Worm (Caenorhabditis elegans) whole organism, L3 larva: ENCODE results near the gene F45E1.5.

Experiments used
- R02D3.7 ChIP-seq: fragments of 150-350 bp; optimal IDR thresholded peaks from 2 replicates; lab custom pipeline; 2014; ENCODE audit warnings: missing biosample characterization, missing genetic modification characterization
- ZK546.5 ChIP-seq: sonication (generic microtip); optimal IDR thresholded peaks from 2 replicates; lab custom pipeline; 2017; ENCODE audit warnings: missing biosample characterization, missing genetic modification characterization
- aly-2 ChIP-seq: fragments of 150-350 bp; optimal IDR thresholded peaks from 2 replicates; lab custom pipeline; 2014; ENCODE audit warnings: missing biosample characterization, missing genetic modification characterization
- ceh-28 ChIP-seq: fragments of 150-350 bp; optimal IDR thresholded peaks from 2 replicates; lab custom pipeline; 2014; ENCODE audit warnings: missing biosample characterization, missing genetic modification reagents, missing genetic modification characterization
- ceh-82 ChIP-seq: fragments of 150-350 bp; optimal IDR thresholded peaks from 2 replicates; lab custom pipeline; 2014; ENCODE audit warnings: missing biosample characterization, missing genetic modification characterization
- egl-5 ChIP-seq: fragments of 150-350 bp; optimal IDR thresholded peaks from 2 replicates; lab custom pipeline; 2017; ENCODE audit warnings: missing biosample characterization, missing genetic modification reagents, missing genetic modification characterization, inconsistent platforms
- elt-1 ChIP-seq: fragments of 150-350 bp; optimal IDR thresholded peaks from 2 replicates; lab custom pipeline; 2014; ENCODE audit warnings: missing biosample characterization, missing genetic modification characterization
- elt-2 ChIP-seq: sonication (generic microtip); optimal IDR thresholded peaks from 2 replicates; lab custom pipeline; 2016; ENCODE audit warnings: missing genetic modification reagents, mild to moderate bottlenecking, missing genetic modification characterization, missing compliant biosample characterization
- elt-3 ChIP-seq, 3 experiments: fragments of 150-350 bp in 1 of 3; sonication (generic microtip) in 2 of 3; optimal IDR thresholded peaks; 2 replicates in 2 of 3; 4 replicates in 1 of 3; lab custom pipeline; 2014 to 2017; ENCODE audit warnings: missing biosample characterization in 3 of 3, missing genetic modification characterization in 3 of 3
- eor-1 ChIP-seq, 2 experiments: fragments of 150-350 bp; optimal IDR thresholded peaks; 2 replicates each; lab custom pipeline; 2014 to 2018; ENCODE audit warnings: missing biosample characterization in 2 of 2, missing genetic modification characterization in 2 of 2
- fkh-10 ChIP-seq: sonication (generic microtip); optimal IDR thresholded peaks from 2 replicates; lab custom pipeline; 2017; ENCODE audit warnings: missing biosample characterization, missing genetic modification reagents, missing genetic modification characterization
- fkh-2 ChIP-seq: fragments of 150-350 bp; optimal IDR thresholded peaks from 2 replicates; lab custom pipeline; 2014; ENCODE audit warnings: missing biosample characterization, missing genetic modification reagents, missing genetic modification characterization
- hmg-11 ChIP-seq: sonication (generic microtip); optimal IDR thresholded peaks from 2 replicates; lab custom pipeline; 2016; ENCODE audit warnings: missing genetic modification characterization, missing compliant biosample characterization
- jun-1 ChIP-seq: fragments of 150-350 bp; optimal IDR thresholded peaks from 2 replicates; lab custom pipeline; 2014; ENCODE audit warnings: missing biosample characterization, missing genetic modification reagents, missing genetic modification characterization
- lin-15B ChIP-seq: fragments of 150-350 bp; optimal IDR thresholded peaks from 2 replicates; lab custom pipeline; 2014; ENCODE audit warnings: missing biosample characterization, missing genetic modification characterization
- lin-39 ChIP-seq: fragments of 150-350 bp; optimal IDR thresholded peaks from 2 replicates; lab custom pipeline; 2018; ENCODE audit warnings: missing biosample characterization, missing genetic modification reagents, missing genetic modification characterization
- mdl-1 ChIP-seq: fragments of 150-350 bp; optimal IDR thresholded peaks from 2 replicates; lab custom pipeline; 2014; ENCODE audit warnings: missing biosample characterization, missing genetic modification characterization
- mml-1 ChIP-seq: fragments of 150-350 bp; sonication (generic microtip); optimal IDR thresholded peaks from 3 replicates; lab custom pipeline; 2014; ENCODE audit warnings: missing biosample characterization, missing genetic modification characterization
- nfya-1 ChIP-seq: sonication (generic microtip); optimal IDR thresholded peaks from 2 replicates; lab custom pipeline; 2017; ENCODE audit warnings: missing genetic modification characterization, mild to moderate bottlenecking, missing compliant biosample characterization, antibody characterized with exemption, moderate library complexity; ENCODE audit not compliant: insufficient read depth
- nhr-11 ChIP-seq: fragments of 150-350 bp; optimal IDR thresholded peaks from 2 replicates; lab custom pipeline; 2014; ENCODE audit warnings: missing biosample characterization, missing genetic modification characterization
- nhr-12 ChIP-seq: fragments of 150-350 bp; optimal IDR thresholded peaks from 2 replicates; lab custom pipeline; 2014; ENCODE audit warnings: missing biosample characterization, missing genetic modification characterization
- nhr-23 ChIP-seq: fragments of 150-350 bp; optimal IDR thresholded peaks from 2 replicates; lab custom pipeline; 2014; ENCODE audit warnings: missing biosample characterization, missing genetic modification reagents, missing genetic modification characterization
- nhr-25 ChIP-seq: sonication (generic microtip); optimal IDR thresholded peaks from 2 replicates; lab custom pipeline; 2017; ENCODE audit warnings: missing biosample characterization, missing genetic modification characterization
- nhr-43 ChIP-seq: sonication (generic microtip); optimal IDR thresholded peaks from 2 replicates; lab custom pipeline; 2016; ENCODE audit warnings: mild to moderate bottlenecking, missing genetic modification characterization, missing compliant biosample characterization; ENCODE audit not compliant: poor library complexity, severe bottlenecking
- nhr-67 ChIP-seq: fragments of 150-350 bp; optimal IDR thresholded peaks from 2 replicates; lab custom pipeline; 2014; ENCODE audit warnings: missing biosample characterization, missing genetic modification characterization
- nhr-76 ChIP-seq: fragments of 150-350 bp; sonication (generic microtip); optimal IDR thresholded peaks from 5 replicates; lab custom pipeline; 2014; ENCODE audit warnings: missing biosample characterization, missing genetic modification characterization
- nhr-77 ChIP-seq: fragments of 150-350 bp; optimal IDR thresholded peaks from 2 replicates; lab custom pipeline; 2014; ENCODE audit warnings: missing biosample characterization, missing genetic modification characterization
- pha-4 ChIP-seq: fragments of 150-350 bp; optimal IDR thresholded peaks from 2 replicates; lab custom pipeline; 2014; ENCODE audit warnings: missing biosample characterization, missing genetic modification reagents, missing genetic modification characterization
- pqm-1 ChIP-seq: fragments of 150-350 bp; optimal IDR thresholded peaks from 2 replicates; lab custom pipeline; 2017; ENCODE audit warnings: missing biosample characterization, missing genetic modification characterization, inconsistent platforms
- sea-2 ChIP-seq: fragments of 150-350 bp; sonication (generic microtip); optimal IDR thresholded peaks from 4 replicates; lab custom pipeline; 2014; ENCODE audit warnings: missing biosample characterization, missing genetic modification reagents, missing genetic modification characterization
- skn-1 ChIP-seq: fragments of 150-350 bp; optimal IDR thresholded peaks from 2 replicates; lab custom pipeline; 2014; ENCODE audit warnings: missing biosample characterization, missing genetic modification characterization
- snpc-4 ChIP-seq: fragments of 150-350 bp; optimal IDR thresholded peaks from 2 replicates; lab custom pipeline; 2014; ENCODE audit warnings: missing biosample characterization, missing genetic modification characterization
- tbx-2 ChIP-seq: sonication (generic microtip); optimal IDR thresholded peaks from 2 replicates; lab custom pipeline; 2016; ENCODE audit warnings: mild to moderate bottlenecking, missing genetic modification characterization, missing compliant biosample characterization
- unc-39 ChIP-seq: sonication (generic microtip); optimal IDR thresholded peaks from 4 replicates; lab custom pipeline; 2017; ENCODE audit warnings: missing biosample characterization, missing genetic modification characterization
- zag-1 ChIP-seq: fragments of 150-350 bp; optimal IDR thresholded peaks from 2 replicates; lab custom pipeline; 2014; ENCODE audit warnings: missing biosample characterization, missing genetic modification characterization
- ztf-11 ChIP-seq: fragments of 150-350 bp; optimal IDR thresholded peaks from 2 replicates; lab custom pipeline; 2014; ENCODE audit warnings: missing biosample characterization, missing genetic modification characterization
- ztf-4 ChIP-seq: fragments of 150-350 bp; optimal IDR thresholded peaks from 2 replicates; lab custom pipeline; 2014; ENCODE audit warnings: missing biosample characterization, missing genetic modification characterization

Gene F45E1.5

DNA sequence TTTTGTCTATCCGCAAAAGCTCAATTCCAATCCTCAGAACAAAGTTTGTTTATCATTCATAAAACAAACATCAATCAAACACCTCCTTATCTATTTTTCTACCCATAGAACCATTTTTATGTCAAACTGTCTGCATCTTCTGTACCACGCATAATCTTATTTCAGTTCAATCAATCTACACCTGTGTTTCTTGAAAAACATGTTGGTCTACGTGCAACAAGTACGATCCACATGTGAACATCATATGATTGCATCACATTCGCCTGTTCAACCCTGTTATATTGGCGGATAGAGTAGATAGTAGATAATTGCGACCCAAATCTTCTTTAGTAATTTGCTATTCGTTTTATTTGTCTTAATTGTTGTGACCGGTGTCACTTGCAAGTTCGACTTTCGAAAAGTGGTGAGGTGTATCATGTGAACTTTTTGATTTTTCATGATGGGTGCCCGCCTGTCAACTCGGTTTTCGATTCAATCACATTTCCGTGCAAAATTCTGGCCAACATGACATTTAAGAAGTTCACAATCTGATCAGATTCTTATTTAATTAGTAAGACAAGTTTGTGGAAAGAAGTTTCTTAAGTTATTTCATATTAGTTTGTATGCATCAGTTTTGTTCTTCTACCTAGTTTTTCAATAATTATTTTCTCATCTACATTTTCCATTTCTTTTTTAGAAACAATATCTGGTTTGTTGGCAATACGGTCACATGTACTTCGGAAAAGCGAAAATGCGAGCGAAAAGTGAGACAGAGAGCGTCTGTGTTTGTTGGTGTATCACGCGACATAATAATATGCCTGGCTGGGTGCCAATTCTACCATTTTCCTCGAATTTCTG lies 24.1 kb upstream of the F45E1.5 start:
- TF ChIP-seq elt-3 (tag; optimal IDR thresholded peaks at IDR 0.05; lab: Kevin White, UChicago) (no peak), nhr-43 (tag; lab: Kevin White, UChicago) (peak; percentile 55), ztf-4 (tag; lab: Kevin White, UChicago) (peak; percentile 21), elt-1 (tag; lab: Kevin White, UChicago) (peak; percentile 74), elt-2 (tag; lab: Kevin White, UChicago) (peak; percentile 86), aly-2 (no peak), hmg-11 (tag; lab: Kevin White, UChicago) (no peak), nhr-25 (peak; percentile 35), nhr-23 (tag; lab: Kevin White, UChicago) (peak; percentile 63), pha-4 (tag; lab: Kevin White, UChicago) (peak; percentile 77), jun-1 (tag; lab: Kevin White, UChicago) (peak; percentile 27), sea-2 (no peak), fkh-2 (no peak), nfya-1 (tag; lab: Kevin White, UChicago) (no peak), pqm-1 (tag; lab: Kevin White, UChicago) (peak; percentile 53)
- TF ChIP-seq, all 47 proteins: peak for 9

DNA sequence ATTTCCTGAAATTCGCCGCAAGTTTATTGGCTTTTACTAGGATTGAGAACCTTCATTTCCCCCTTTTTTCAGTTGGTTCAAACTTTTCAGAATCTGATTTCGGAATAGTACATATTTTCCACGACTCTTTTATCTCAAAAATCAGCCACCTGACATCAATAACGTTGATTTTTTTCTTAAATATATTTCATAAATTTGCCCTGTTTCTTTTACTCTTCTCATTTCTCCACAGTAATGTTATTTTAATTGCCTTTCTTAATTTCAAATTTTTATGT lies 23.5 kb upstream of the F45E1.5 start:
- TF ChIP-seq lin-39 (tag; lab: Kevin White, UChicago) (no peak), unc-39 (no peak), skn-1 (tag; lab: Kevin White, UChicago) (no peak), egl-5 (no peak), fkh-2 (no peak), tbx-2 (tag; lab: Kevin White, UChicago) (no peak), nhr-77 (tag; lab: Kevin White, UChicago) (no peak), elt-3 (tag; optimal IDR thresholded peaks at IDR 0.05; lab: Kevin White, UChicago) (no peak), fkh-10 (GFP tag; lab: Kevin White, UChicago) (no peak), ceh-28 (no peak), ztf-11 (tag; lab: Kevin White, UChicago) (no peak), R02D3.7 (tag; lab: Kevin White, UChicago) (no peak), aly-2 (no peak), pqm-1 (tag; lab: Kevin White, UChicago) (no peak), snpc-4 (no peak)

DNA sequence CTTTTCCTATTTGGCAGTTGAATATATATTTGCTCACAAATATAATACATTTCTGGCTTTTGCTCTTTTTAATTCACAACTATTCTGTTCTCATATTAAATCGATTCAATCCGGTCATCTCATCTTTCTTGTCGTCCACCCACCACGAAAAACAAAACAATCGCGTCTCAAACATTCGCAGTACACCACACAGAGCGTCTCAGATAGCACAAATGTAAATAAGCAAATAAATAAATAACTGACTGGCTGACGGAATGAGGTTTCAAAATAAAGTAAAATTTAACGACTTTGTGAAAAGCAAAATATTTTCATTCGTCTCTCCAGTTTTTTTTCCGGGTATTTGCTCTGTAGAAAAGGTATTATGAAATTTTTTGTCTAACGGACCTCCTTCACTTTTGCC lies 22.8 kb upstream of the F45E1.5 start:
- TF ChIP-seq R02D3.7 (tag; lab: Kevin White, UChicago) (no peak), nhr-76 (no peak), unc-39 (no peak), mml-1 (no peak), elt-2 (tag; lab: Kevin White, UChicago) (no peak), ztf-4 (tag; lab: Kevin White, UChicago) (no peak), pha-4 (tag; lab: Kevin White, UChicago) (peak; percentile 93)

DNA sequence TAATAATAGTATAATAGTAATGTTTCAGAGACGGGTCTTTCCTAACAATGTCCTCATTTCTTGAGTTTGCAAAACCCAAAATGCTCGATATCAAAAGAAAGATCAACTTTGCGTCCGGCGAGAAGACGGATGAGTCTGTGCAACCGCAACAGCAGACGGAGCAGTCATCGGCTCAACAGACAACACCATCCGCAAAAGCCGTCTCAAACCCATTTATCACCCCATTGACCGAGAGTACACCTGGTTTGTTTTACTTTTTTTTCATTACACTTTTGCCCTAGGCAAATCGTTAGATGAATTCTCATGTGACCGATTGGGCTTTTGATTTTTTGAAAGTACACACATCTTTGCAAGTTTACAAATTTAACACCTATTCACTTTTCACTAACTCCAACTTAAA lies 22.2 kb upstream of the F45E1.5 start, which contains the start of gene dct-1:
dct-1 (plus strand) TSS at position 27 of the 400 bp plus-strand sequence.
- TF ChIP-seq pha-4 (tag; lab: Kevin White, UChicago) (no peak), ceh-82 (tag; lab: Kevin White, UChicago) (no peak), jun-1 (tag; lab: Kevin White, UChicago) (no peak), nhr-11 (tag; lab: Kevin White, UChicago) (no peak), lin-39 (tag; lab: Kevin White, UChicago) (peak; percentile 86), nhr-43 (tag; lab: Kevin White, UChicago) (no peak), pqm-1 (tag; lab: Kevin White, UChicago) (no peak), ztf-11 (tag; lab: Kevin White, UChicago) (no peak), egl-5 (no peak), aly-2 (no peak), lin-15B (no peak), fkh-10 (GFP tag; lab: Kevin White, UChicago) (no peak), zag-1 (tag; lab: Kevin White, UChicago) (no peak), nfya-1 (tag; lab: Kevin White, UChicago) (peak; percentile 13), unc-39 (no peak), nhr-67 (tag; lab: Kevin White, UChicago) (no peak), sea-2 (no peak), ZK546.5 (tag; lab: Kevin White, UChicago) (no peak), mml-1 (no peak), eor-1 (tag; optimal IDR thresholded peaks at IDR 0.05; lab: Kevin White, UChicago) (no peak), nhr-12 (no peak), mdl-1 (tag; lab: Kevin White, UChicago) (peak; percentile 2), nhr-25 (no peak), elt-3 (tag; optimal IDR thresholded peaks at IDR 0.05; lab: Kevin White, UChicago) (no peak), R02D3.7 (tag; lab: Kevin White, UChicago) (no peak)
